Fruit fly (Drosophila melanogaster) Kc167 (cell line): ENCODE measurements around the gene Set2.

Experiments used
- Myc ChIP-seq: fragments of >200 bp; optimal IDR thresholded peaks from 2 replicates; lab custom pipeline; 2017; ENCODE audit warnings: missing external identifiers
- Sin3A ChIP-seq: fragments of >200 bp; optimal IDR thresholded peaks from 2 replicates; lab custom pipeline; 2018; ENCODE audit warnings: missing external identifiers
- h ChIP-seq: fragments of >200 bp; optimal IDR thresholded peaks from 3 replicates; lab custom pipeline; 2018; ENCODE audit warnings: missing external identifiers
- insv ChIP-seq: fragments of >200 bp; optimal IDR thresholded peaks from 3 replicates; lab custom pipeline; 2018; ENCODE audit warnings: missing external identifiers
- psq ChIP-seq: fragments of >200 bp; optimal IDR thresholded peaks from 2 replicates; lab custom pipeline; 2017; ENCODE audit warnings: missing external identifiers
- ttk ChIP-seq: sonication (Bioruptor generic); optimal IDR thresholded peaks from 2 replicates; lab custom pipeline; 2017; ENCODE audit warnings: missing external identifiers

Gene Set2

dm6 chrX:13394343-13394742, 18.7 kb upstream of the Set2 start:
- TF ChIP-seq h (lab: Kevin White, UChicago) (no peak), insv (lab: Kevin White, UChicago) (no peak), ttk (no peak), Myc (lab: Kevin White, UChicago) (no peak), psq (lab: Kevin White, UChicago) (no peak), Sin3A (lab: Kevin White, UChicago) (no peak)

dm6 chrX:13395020-13395419, 18.0 kb upstream of the Set2 start:
- TF ChIP-seq Sin3A (lab: Kevin White, UChicago): no peak
- TF ChIP-seq psq (lab: Kevin White, UChicago): no peak
- TF ChIP-seq h (lab: Kevin White, UChicago): no peak
- TF ChIP-seq Myc (lab: Kevin White, UChicago): no peak
- no peak for TF ChIP-seq ttk
- TF ChIP-seq insv (lab: Kevin White, UChicago): no peak

- TF ChIP-seq h (lab: Kevin White, UChicago) (no peak), insv (lab: Kevin White, UChicago) (no peak), ttk (no peak), Sin3A (lab: Kevin White, UChicago) (no peak), psq (lab: Kevin White, UChicago) (no peak), Myc (lab: Kevin White, UChicago) (no peak)
Observed at dm6 chrX:13395988-13396377, 17.1 kb upstream of the Set2 start.

dm6 chrX:13396378-13397099, 16.5 kb upstream of the Set2 start, which contains the start of gene Bcat:
Bcat (plus strand) TSS chrX:13396899.
- TF ChIP-seq psq (lab: Kevin White, UChicago): no peak
- TF ChIP-seq h (lab: Kevin White, UChicago): no peak
- no peak for TF ChIP-seq Myc (lab: Kevin White, UChicago)
- TF ChIP-seq insv (lab: Kevin White, UChicago): no peak
- no peak for TF ChIP-seq ttk
- TF ChIP-seq Sin3A (lab: Kevin White, UChicago): no peak

dm6 chrX:13397610-13398009, 15.4 kb upstream of the Set2 start:
- TF ChIP-seq ttk (no peak), Myc (lab: Kevin White, UChicago) (no peak), insv (lab: Kevin White, UChicago) (no peak), psq (lab: Kevin White, UChicago) (no peak), h (lab: Kevin White, UChicago) (no peak), Sin3A (lab: Kevin White, UChicago) (no peak)

dm6 chrX:13401245-13401644, 11.8 kb upstream of the Set2 start:
- no peak for TF ChIP-seq ttk
- TF ChIP-seq insv (lab: Kevin White, UChicago): no peak
- no peak for TF ChIP-seq Myc (lab: Kevin White, UChicago)
- TF ChIP-seq Sin3A (lab: Kevin White, UChicago): no peak
- no peak for TF ChIP-seq h (lab: Kevin White, UChicago)
- no peak for TF ChIP-seq psq (lab: Kevin White, UChicago)

- no peak for TF ChIP-seq Sin3A (lab: Kevin White, UChicago)
Observed at dm6 chrX:13402763-13403162, 10.3 kb upstream of the Set2 start, which contains the start of gene CG12725. CG12725 (minus strand) TSS chrX:13402863.

dm6 chrX:13403553-13403952, 9.5 kb upstream of the Set2 start:
- TF ChIP-seq h (lab: Kevin White, UChicago) (no peak), Myc (lab: Kevin White, UChicago) (no peak), ttk (no peak), Sin3A (lab: Kevin White, UChicago) (no peak), insv (lab: Kevin White, UChicago) (no peak), psq (lab: Kevin White, UChicago) (no peak)

dm6 chrX:13403962-13404830, 8.8 kb upstream of the Set2 start, which contains the start of gene GstT4:
GstT4 (plus strand) TSS chrX:13404749.
- TF ChIP-seq psq (lab: Kevin White, UChicago) (peak; percentile 73), Sin3A (lab: Kevin White, UChicago) (no peak), insv (lab: Kevin White, UChicago) (no peak), ttk (no peak), Myc (lab: Kevin White, UChicago) (no peak), h (lab: Kevin White, UChicago) (no peak)

dm6 chrX:13406293-13406692, 6.7 kb upstream of the Set2 start:
- TF ChIP-seq insv (lab: Kevin White, UChicago) (no peak), ttk (no peak), Sin3A (lab: Kevin White, UChicago) (no peak)

- TF ChIP-seq ttk (no peak), psq (lab: Kevin White, UChicago) (no peak), h (lab: Kevin White, UChicago) (no peak), Sin3A (lab: Kevin White, UChicago) (no peak), Myc (lab: Kevin White, UChicago) (no peak), insv (lab: Kevin White, UChicago) (no peak)
Observed at dm6 chrX:13407673-13408072, 5.4 kb upstream of the Set2 start.

dm6 chrX:13410887-13411286, 2.2 kb upstream of the Set2 start:
- TF ChIP-seq Myc (lab: Kevin White, UChicago) (no peak), ttk (no peak), h (lab: Kevin White, UChicago) (no peak), insv (lab: Kevin White, UChicago) (no peak), psq (lab: Kevin White, UChicago) (no peak), Sin3A (lab: Kevin White, UChicago) (no peak)
